Fruit fly (Drosophila melanogaster) whole organism: ENCODE measurements around the gene Or22a.

Experiments used
- CG8478 ChIP-seq: fragments of >200 bp; optimal IDR thresholded peaks from 2 replicates; lab custom pipeline; 2018; ENCODE audit warnings: inconsistent platforms
- Dll ChIP-seq: fragments of >200 bp; optimal IDR thresholded peaks from 2 replicates; lab custom pipeline; 2017
- EcR ChIP-seq, 2 experiments: fragments of >200 bp; optimal IDR thresholded peaks; 2 replicates each; lab custom pipeline; 2017; ENCODE audit warnings: missing biosample characterization in 2 of 2, missing genetic modification characterization in 2 of 2, missing genetic modification reagents in 2 of 2
- pan ChIP-seq: fragments of >200 bp; optimal IDR thresholded peaks from 2 replicates; lab custom pipeline; 2017
- psq ChIP-seq: fragments of >200 bp; optimal IDR thresholded peaks from 2 replicates; lab custom pipeline; 2017
- usp ChIP-seq: fragments of >200 bp; optimal IDR thresholded peaks from 2 replicates; lab custom pipeline; 2017; ENCODE audit warnings: missing biosample characterization, missing genetic modification characterization, mixed read lengths

Gene Or22a

dm6 chr2L:1500312-1500711 lies 20.0 kb upstream of the Or22a start, which contains the start of gene CG18131:
Gene CG18131 (minus strand): TSS chr2L:1500608.
- no peak for TF ChIP-seq CG8478 (lab: Kevin White, UChicago)
- no peak for TF ChIP-seq usp (GFP tag; lab: Kevin White, UChicago)
- TF ChIP-seq psq: no peak
- TF ChIP-seq pan (lab: Kevin White, UChicago): no peak
- no peak for TF ChIP-seq Dll
- no peak for TF ChIP-seq EcR (GFP tag; optimal IDR thresholded peaks at IDR 0.05; lab: Kevin White, UChicago)

- no peak for TF ChIP-seq usp (GFP tag; lab: Kevin White, UChicago)
- TF ChIP-seq EcR (GFP tag; optimal IDR thresholded peaks at IDR 0.05; lab: Kevin White, UChicago): no peak
- TF ChIP-seq psq: no peak
- TF ChIP-seq pan (lab: Kevin White, UChicago): no peak
- TF ChIP-seq Dll: no peak
- no peak for TF ChIP-seq CG8478 (lab: Kevin White, UChicago)
Measured at dm6 chr2L:1502459-1503101, 17.7 kb upstream of the Or22a start, which contains the start of gene CG7420. Gene CG7420 (minus strand): TSS chr2L:1502904.

- TF ChIP-seq EcR (GFP tag; optimal IDR thresholded peaks at IDR 0.05; lab: Kevin White, UChicago): no peak
- TF ChIP-seq usp (GFP tag; lab: Kevin White, UChicago): no peak
- TF ChIP-seq Dll: no peak
- TF ChIP-seq psq: no peak
- TF ChIP-seq CG8478 (lab: Kevin White, UChicago): no peak
- no peak for TF ChIP-seq pan (lab: Kevin White, UChicago)
Measured at dm6 chr2L:1504288-1504687, 16.0 kb upstream of the Or22a start.

- TF ChIP-seq EcR (GFP tag; optimal IDR thresholded peaks at IDR 0.05; lab: Kevin White, UChicago) (no peak), pan (lab: Kevin White, UChicago) (no peak)
Measured at dm6 chr2L:1509748-1510147, 10.5 kb upstream of the Or22a start.

dm6 chr2L:1517378-1517777 lies 2.9 kb upstream of the Or22a start, which contains the start of gene CG18132:
Gene CG18132 (minus strand): TSS chr2L:1517478.
- TF ChIP-seq EcR (GFP tag; optimal IDR thresholded peaks at IDR 0.05; lab: Kevin White, UChicago) (no peak), usp (GFP tag; lab: Kevin White, UChicago) (no peak), pan (lab: Kevin White, UChicago) (no peak), psq (no peak), CG8478 (lab: Kevin White, UChicago) (no peak)

dm6 chr2L:1518022-1518421 lies 2.3 kb upstream of the Or22a start, which contains the start of gene halo:
Gene halo (minus strand): TSS chr2L:1518148.
- TF ChIP-seq psq: no peak
- no peak for TF ChIP-seq Dll
- TF ChIP-seq usp (GFP tag; lab: Kevin White, UChicago): no peak
- TF ChIP-seq pan (lab: Kevin White, UChicago): no peak
- TF ChIP-seq CG8478 (lab: Kevin White, UChicago): no peak
- TF ChIP-seq EcR (GFP tag; optimal IDR thresholded peaks at IDR 0.05; lab: Kevin White, UChicago): no peak

dm6 chr2L:1522397-1522796 lies 2.1 kb downstream of the Or22a start, which contains the start of gene Or22b:
Gene Or22b (plus strand): TSS chr2L:1522697.
- TF ChIP-seq pan (lab: Kevin White, UChicago) (no peak), CG8478 (lab: Kevin White, UChicago) (no peak), EcR (GFP tag; optimal IDR thresholded peaks at IDR 0.05; lab: Kevin White, UChicago) (no peak), usp (GFP tag; lab: Kevin White, UChicago) (no peak), psq (no peak), Dll (no peak)

dm6 chr2L:1535231-1535630 lies 14.9 kb downstream of the Or22a start:
- no peak for TF ChIP-seq EcR (GFP tag; optimal IDR thresholded peaks at IDR 0.05; lab: Kevin White, UChicago)
- TF ChIP-seq psq: no peak
- no peak for TF ChIP-seq CG8478 (lab: Kevin White, UChicago)
- TF ChIP-seq Dll: no peak
- TF ChIP-seq pan (lab: Kevin White, UChicago): no peak
- no peak for TF ChIP-seq usp (GFP tag; lab: Kevin White, UChicago)

dm6 chr2L:1538132-1538531 lies 17.8 kb downstream of the Or22a start:
- TF ChIP-seq CG8478 (lab: Kevin White, UChicago) (no peak), usp (GFP tag; lab: Kevin White, UChicago) (no peak), psq (no peak), pan (lab: Kevin White, UChicago) (no peak), Dll (no peak), EcR (GFP tag; optimal IDR thresholded peaks at IDR 0.05; lab: Kevin White, UChicago) (no peak)

- TF ChIP-seq Dll (no peak), usp (GFP tag; lab: Kevin White, UChicago) (no peak), CG8478 (lab: Kevin White, UChicago) (no peak), psq (no peak), pan (lab: Kevin White, UChicago) (no peak), EcR (GFP tag; optimal IDR thresholded peaks at IDR 0.05; lab: Kevin White, UChicago) (no peak)
Measured at dm6 chr2L:1547860-1548259, 27.6 kb downstream of the Or22a start.

- no peak for TF ChIP-seq Dll
- TF ChIP-seq EcR (GFP tag; optimal IDR thresholded peaks at IDR 0.05; lab: Kevin White, UChicago): no peak
- no peak for TF ChIP-seq psq
- no peak for TF ChIP-seq pan (lab: Kevin White, UChicago)
- no peak for TF ChIP-seq usp (GFP tag; lab: Kevin White, UChicago)
- TF ChIP-seq CG8478 (lab: Kevin White, UChicago): no peak
Measured at dm6 chr2L:1554954-1555353, 34.7 kb downstream of the Or22a start, which contains the start of gene haf. Gene haf (plus strand): TSS chr2L:1555129.
